Fruit fly (Drosophila melanogaster) whole organism, embryonic: ENCODE measurements around the gene CG42553.

ENCODE experiments used
- CG10543 ChIP-seq: fragments of 200-800 bp; sonication (Bioruptor generic); optimal IDR thresholded peaks from 3 replicates; lab custom pipeline; 2017; ENCODE audit warnings: missing biosample characterization, mild to moderate bottlenecking, missing genetic modification characterization, moderate library complexity
- CG10979 ChIP-seq: fragments of 200-800 bp; sonication (Bioruptor generic); optimal IDR thresholded peaks from 2 replicates; lab custom pipeline; 2018; ENCODE audit warnings: missing biosample characterization, mild to moderate bottlenecking, missing genetic modification characterization, moderate library complexity
- CG11695 ChIP-seq: fragments of 200-800 bp; sonication (Bioruptor generic); IDR thresholded peaks from 3 replicates; pipeline ENCODE4 v1.3.6; 2022; ENCODE audit warnings: missing biosample characterization, missing genetic modification characterization
- CG13296 ChIP-seq: fragments of 200-800 bp; sonication (Bioruptor generic); optimal IDR thresholded peaks from 3 replicates; lab custom pipeline; 2018; ENCODE audit warnings: missing biosample characterization, mild to moderate bottlenecking, missing genetic modification characterization
- CG13424 ChIP-seq: fragments of 200-800 bp; sonication (Bioruptor generic); optimal IDR thresholded peaks from 2 replicates; lab custom pipeline; 2019; ENCODE audit warnings: missing biosample characterization, mild to moderate bottlenecking, missing genetic modification characterization, moderate library complexity
- CG14710 ChIP-seq: fragments of 200-800 bp; sonication (Bioruptor generic); optimal IDR thresholded peaks from 3 replicates; lab custom pipeline; 2019; ENCODE audit warnings: missing biosample characterization, mild to moderate bottlenecking, missing genetic modification characterization, moderate library complexity
- CG1603 ChIP-seq: fragments of 200-800 bp; sonication (Bioruptor generic); optimal IDR thresholded peaks from 2 replicates; lab custom pipeline; 2019; ENCODE audit warnings: missing biosample characterization, mild to moderate bottlenecking, missing genetic modification characterization, moderate library complexity
- CG1647 ChIP-seq: fragments of 200-800 bp; sonication (Bioruptor generic); optimal IDR thresholded peaks from 3 replicates; lab custom pipeline; 2016; ENCODE audit warnings: missing biosample characterization, missing genetic modification characterization
- CG18764 ChIP-seq: fragments of 200-800 bp; sonication (Bioruptor generic); optimal IDR thresholded peaks from 3 replicates; lab custom pipeline; 2016; ENCODE audit warnings: missing biosample characterization, missing genetic modification characterization
- CG2678 ChIP-seq: fragments of 200-800 bp; sonication (Bioruptor generic); optimal IDR thresholded peaks from 3 replicates; lab custom pipeline; 2019; ENCODE audit warnings: missing biosample characterization, mild to moderate bottlenecking, missing genetic modification characterization, moderate library complexity
- CG2712 ChIP-seq: fragments of 200-800 bp; optimal IDR thresholded peaks from 3 replicates; lab custom pipeline; 2019; ENCODE audit warnings: missing biosample characterization, mild to moderate bottlenecking, missing genetic modification characterization, moderate library complexity
- CG31441 ChIP-seq: fragments of 200-800 bp; sonication (Bioruptor generic); IDR thresholded peaks from 2 replicates; pipeline ENCODE4 v1.3.6; 2022; ENCODE audit warnings: missing biosample characterization, missing genetic modification characterization
- CG33213 ChIP-seq: fragments of 200-800 bp; sonication (Bioruptor generic); optimal IDR thresholded peaks from 3 replicates; lab custom pipeline; 2016; ENCODE audit warnings: missing biosample characterization, missing genetic modification characterization
- CG4328 ChIP-seq: fragments of 200-800 bp; sonication (Bioruptor generic); optimal IDR thresholded peaks from 3 replicates; lab custom pipeline; 2017; ENCODE audit warnings: missing biosample characterization, missing genetic modification reagents, missing genetic modification characterization
- CG6175 ChIP-seq: fragments of 200-800 bp; sonication (Bioruptor generic); IDR thresholded peaks from 3 replicates; pipeline ENCODE4 v1.3.6; 2022; ENCODE audit warnings: missing biosample characterization, missing genetic modification characterization
- CG7839 ChIP-seq: fragments of 200-800 bp; sonication (Bioruptor generic); optimal IDR thresholded peaks from 3 replicates; lab custom pipeline; 2018; ENCODE audit warnings: missing biosample characterization, mild to moderate bottlenecking, missing genetic modification characterization, moderate library complexity
- CG8281 ChIP-seq: fragments of 200-800 bp; sonication (Bioruptor generic); optimal IDR thresholded peaks from 2 replicates; lab custom pipeline; 2018; ENCODE audit warnings: missing biosample characterization, mild to moderate bottlenecking, missing genetic modification characterization, moderate library complexity
- CG8290 ChIP-seq, 3 experiments: fragments of 200-800 bp; sonication (Bioruptor generic); optimal IDR thresholded peaks; 2 replicates each; lab custom pipeline; 2016 to 2019; ENCODE audit warnings: missing biosample characterization in 3 of 3, missing genetic modification characterization in 3 of 3, mild to moderate bottlenecking in 2 of 3, moderate library complexity in 1 of 3
- CG9609 ChIP-seq: fragments of 200-800 bp; sonication (Bioruptor generic); optimal IDR thresholded peaks from 3 replicates; lab custom pipeline; 2016; ENCODE audit warnings: missing biosample characterization, missing genetic modification characterization
- Ets65A ChIP-seq: fragments of 200-800 bp; sonication (Bioruptor generic); peaks from one replicate; lab custom pipeline; 2016; ENCODE audit warnings: missing biosample characterization, missing genetic modification characterization
- H15 ChIP-seq: fragments of 200-800 bp; sonication (Bioruptor generic); IDR thresholded peaks from 3 replicates; pipeline ENCODE4 v1.3.6; 2022; ENCODE audit warnings: missing biosample characterization, missing genetic modification characterization
- Hmx ChIP-seq: fragments of 200-800 bp; sonication (Bioruptor generic); optimal IDR thresholded peaks from 2 replicates; lab custom pipeline; 2016; ENCODE audit warnings: missing biosample characterization, missing genetic modification characterization
- Lhr ChIP-seq: fragments of 200-800 bp; sonication (Bioruptor generic); optimal IDR thresholded peaks from 3 replicates; lab custom pipeline; 2017; ENCODE audit warnings: mild to moderate bottlenecking, missing biosample characterization, missing genetic modification reagents, missing genetic modification characterization
- Max ChIP-seq: fragments of 200-800 bp; sonication (Bioruptor generic); optimal IDR thresholded peaks from 2 replicates; lab custom pipeline; 2016; ENCODE audit warnings: missing biosample characterization, mild to moderate bottlenecking, missing genetic modification characterization
- PHDP ChIP-seq: fragments of 200-800 bp; sonication (Bioruptor generic); optimal IDR thresholded peaks from 3 replicates; lab custom pipeline; 2018; ENCODE audit warnings: missing biosample characterization, mild to moderate bottlenecking, missing genetic modification characterization, moderate library complexity
- Sox102F ChIP-seq: fragments of 200-800 bp; sonication (Bioruptor generic); optimal IDR thresholded peaks from 2 replicates; lab custom pipeline; 2018; ENCODE audit warnings: missing biosample characterization, mild to moderate bottlenecking, missing genetic modification characterization, moderate library complexity
- bsh ChIP-seq, 2 experiments: fragments of 200-800 bp; sonication (Bioruptor generic); optimal IDR thresholded peaks; 2 replicates each; lab custom pipeline; 2017 to 2018; ENCODE audit warnings: mild to moderate bottlenecking in 2 of 2, missing biosample characterization in 2 of 2, missing genetic modification characterization in 2 of 2, moderate library complexity in 1 of 2
- cad ChIP-seq: fragments of >200 bp; optimal IDR thresholded peaks from 2 replicates; lab custom pipeline; 2017; ENCODE audit warnings: missing biosample characterization, missing genetic modification characterization
- dati ChIP-seq: fragments of 200-800 bp; sonication (Bioruptor generic); IDR thresholded peaks from 2 replicates; pipeline ENCODE4 v1.3.6; 2022; ENCODE audit warnings: missing biosample characterization, missing genetic modification characterization
- dmrt99B ChIP-seq: fragments of 200-800 bp; sonication (Bioruptor generic); optimal IDR thresholded peaks from 2 replicates; lab custom pipeline; 2018; ENCODE audit warnings: missing biosample characterization, mild to moderate bottlenecking, missing genetic modification characterization, moderate library complexity
- dpn ChIP-seq, 2 experiments: fragments of 200-800 bp; sonication (Bioruptor generic); optimal IDR thresholded peaks; 3 replicates each; lab custom pipeline; 2016; ENCODE audit warnings: missing biosample characterization in 2 of 2, missing genetic modification characterization in 2 of 2
- gem ChIP-seq: fragments of 200-800 bp; sonication (Bioruptor generic); optimal IDR thresholded peaks from 2 replicates; lab custom pipeline; 2019; ENCODE audit warnings: missing biosample characterization, mild to moderate bottlenecking, missing genetic modification characterization, moderate library complexity
- kay ChIP-seq: fragments of 200-800 bp; sonication (Bioruptor generic); optimal IDR thresholded peaks from 2 replicates; lab custom pipeline; 2016; ENCODE audit warnings: missing biosample characterization, missing genetic modification characterization
- lbe ChIP-seq: fragments of 200-800 bp; sonication (Bioruptor generic); optimal IDR thresholded peaks from 2 replicates; lab custom pipeline; 2016; ENCODE audit warnings: missing biosample characterization, mild to moderate bottlenecking, missing genetic modification characterization
- lov ChIP-seq, 2 experiments: fragments of 200-800 bp in 1 of 2; fragments of >200 bp in 1 of 2; sonication (Bioruptor generic) in 1 of 2; IDR thresholded peaks in 1 of 2; optimal IDR thresholded peaks in 1 of 2; 2 replicates in 1 of 2; 3 replicates in 1 of 2; pipeline versions ENCODE4 v1.3.6 to Lab custom; 2017 to 2022; ENCODE audit warnings: missing biosample characterization in 1 of 2, missing genetic modification characterization in 1 of 2
- p53 ChIP-seq: fragments of 200-800 bp; sonication (Bioruptor generic); optimal IDR thresholded peaks from 2 replicates; lab custom pipeline; 2016; ENCODE audit warnings: missing biosample characterization, missing genetic modification characterization
- pfk ChIP-seq: fragments of 200-800 bp; sonication (Bioruptor generic); optimal IDR thresholded peaks from 2 replicates; lab custom pipeline; 2018; ENCODE audit warnings: missing biosample characterization, mild to moderate bottlenecking, missing genetic modification characterization, moderate library complexity
- pzg ChIP-seq: fragments of 200-800 bp; sonication (Bioruptor generic); optimal IDR thresholded peaks from 3 replicates; lab custom pipeline; 2018; ENCODE audit warnings: missing biosample characterization, mild to moderate bottlenecking, missing genetic modification characterization, moderate library complexity
- scrt ChIP-seq: fragments of 200-800 bp; sonication (Bioruptor generic); optimal IDR thresholded peaks from 2 replicates; lab custom pipeline; 2018; ENCODE audit warnings: missing biosample characterization, mild to moderate bottlenecking, missing genetic modification characterization, moderate library complexity
- sens-2 ChIP-seq: fragments of 200-800 bp; sonication (Bioruptor generic); IDR thresholded peaks from 2 replicates; pipeline ENCODE4 v1.3.6; 2022; ENCODE audit warnings: missing biosample characterization, missing genetic modification characterization
- slp2 ChIP-seq: fragments of 200-800 bp; sonication (Bioruptor generic); optimal IDR thresholded peaks from 2 replicates; lab custom pipeline; 2016; ENCODE audit warnings: missing biosample characterization, missing genetic modification characterization
- toy ChIP-seq: fragments of 200-800 bp; sonication (Bioruptor generic); IDR thresholded peaks from 2 replicates; pipeline ENCODE4 v1.3.6; 2022; ENCODE audit warnings: missing biosample characterization, missing genetic modification characterization
- twi ChIP-seq: fragments of 200-800 bp; optimal IDR thresholded peaks from 2 replicates; lab custom pipeline; 2019; ENCODE audit warnings: missing biosample characterization, mild to moderate bottlenecking, missing genetic modification characterization, moderate library complexity
- usp ChIP-seq: fragments of >200 bp; optimal IDR thresholded peaks from 2 replicates; lab custom pipeline; 2017; ENCODE audit warnings: missing biosample characterization, missing genetic modification characterization
- zen2 ChIP-seq: fragments of 200-800 bp; sonication (Bioruptor generic); IDR thresholded peaks from 3 replicates; pipeline ENCODE4 v1.3.6; 2022; ENCODE audit warnings: missing biosample characterization, missing genetic modification characterization; ENCODE audit not compliant: partially characterized antibody

Gene CG42553

dm6 chr3L:784111-784960 lies 49.6 kb upstream of the CG42553 start (continued):
- TF ChIP-seq Hmx (GFP tag; lab: Kevin White, UChicago), result no peak
- TF ChIP-seq pzg, result no peak
- no peak for TF ChIP-seq p53
- peak; percentile 93 for TF ChIP-seq Ets65A
- no peak for TF ChIP-seq CG13296 (GFP tag; lab: Kevin White, UChicago)
- peak; percentile 43; the same call in 1 of the 2 replicates for TF ChIP-seq sens-2 (GFP tag; lab: Robert Waterston, UW)
- TF ChIP-seq CG9609, result peak; percentile 73
- no peak for TF ChIP-seq cad
- TF ChIP-seq Lhr (GFP tag; lab: Kevin White, UChicago), result peak; percentile 24
- TF ChIP-seq kay (GFP tag; lab: Kevin White, UChicago), result peak; percentile 30
- TF ChIP-seq CG33213, result peak; percentile 27

DNA sequence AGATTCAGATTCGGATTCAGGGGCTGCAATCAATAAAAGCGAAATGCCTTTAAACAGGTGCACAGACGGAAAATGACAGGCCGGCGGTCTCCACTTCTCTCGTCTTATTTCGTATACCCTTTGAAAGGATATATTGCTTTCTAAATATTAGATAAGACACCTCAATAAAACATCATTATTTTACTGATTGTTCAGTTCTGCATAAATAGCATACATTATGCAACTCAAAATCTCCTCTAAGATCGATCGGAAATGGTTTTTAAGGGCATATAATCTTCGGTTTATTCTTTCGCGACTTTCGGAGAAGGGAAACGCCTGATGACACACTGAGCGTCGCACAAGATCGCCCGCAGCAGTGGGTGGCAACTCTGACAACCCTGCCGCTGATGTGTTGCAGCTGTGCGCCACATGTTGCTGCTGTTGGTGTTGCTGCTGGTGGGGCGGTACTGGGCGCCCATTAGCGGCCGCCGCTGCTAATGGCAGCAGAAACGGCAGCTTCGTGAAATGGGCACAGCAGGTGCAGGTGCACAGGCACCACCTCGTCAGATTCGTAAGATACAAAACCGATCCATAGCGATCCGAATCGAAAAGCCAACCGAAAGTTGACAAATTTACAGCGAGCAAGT lies 48.1 kb upstream of the CG42553 start:
- TF ChIP-seq CG11695 (GFP tag; lab: Robert Waterston, UW), result no peak
- no peak for TF ChIP-seq CG33213
- TF ChIP-seq dmrt99B, result peak; percentile 46
- TF ChIP-seq dpn (GFP tag; optimal IDR thresholded peaks at IDR 0.05; lab: Kevin White, UChicago), result no peak
- TF ChIP-seq CG18764 (GFP tag; lab: Kevin White, UChicago), result no peak
- TF ChIP-seq toy (GFP tag; lab: Robert Waterston, UW), result no peak
- no peak for TF ChIP-seq CG6175
- peak; percentile 8 for TF ChIP-seq CG2712 (tag; lab: Kevin White, UChicago)
- TF ChIP-seq Sox102F (GFP tag; lab: Kevin White, UChicago), result peak; percentile 45
- no peak for TF ChIP-seq lbe
- TF ChIP-seq CG8290 (GFP tag; optimal IDR thresholded peaks at IDR 0.05; lab: Kevin White, UChicago), result no peak
- peak in 1 of 2 experiments; percentile 12 for TF ChIP-seq CG8290 (tag; optimal IDR thresholded peaks at IDR 0.05; lab: Kevin White, UChicago)
- peak; percentile 56 for TF ChIP-seq CG1603 (tag; lab: Kevin White, UChicago)
- no peak for TF ChIP-seq dati
- TF ChIP-seq usp (GFP tag; lab: Kevin White, UChicago), result no peak
- TF ChIP-seq pfk, result no peak
- no peak for TF ChIP-seq CG14710 (tag; lab: Kevin White, UChicago)
- TF ChIP-seq CG2678 (tag; lab: Kevin White, UChicago), result peak; percentile 20
- no peak for TF ChIP-seq zen2 (GFP tag; lab: Robert Waterston, UW)
- no peak for TF ChIP-seq scrt (GFP tag; lab: Kevin White, UChicago)
- no peak for TF ChIP-seq CG4328 (GFP tag; lab: Kevin White, UChicago)
- peak; percentile 54 for TF ChIP-seq gem (tag; lab: Kevin White, UChicago)
- TF ChIP-seq Max, result no peak
- no peak for TF ChIP-seq slp2 (GFP tag; lab: Kevin White, UChicago)
- peak; percentile 98 for TF ChIP-seq twi (tag; lab: Kevin White, UChicago)
- no peak for TF ChIP-seq CG8281
- peak in 1 of 2 experiments; percentile 37 for TF ChIP-seq bsh (GFP tag; optimal IDR thresholded peaks at IDR 0.05; lab: Kevin White, UChicago)
- TF ChIP-seq CG7839, result peak; percentile 41
- TF ChIP-seq Ets65A, result peak; percentile 19
- peak; percentile 11 for TF ChIP-seq CG13424 (tag; lab: Kevin White, UChicago)
- TF ChIP-seq CG10543 (GFP tag; lab: Kevin White, UChicago), result no peak
- TF ChIP-seq lov (optimal IDR thresholded peaks at IDR 0.05; lab: Kevin White, UChicago), result no peak
- TF ChIP-seq lov (GFP tag; IDR thresholded peaks at IDR 0.05; lab: Robert Waterston, UW), result 0 out of 3 replicates have a peak, but pooled peaks have one; percentile 50
- TF ChIP-seq PHDP, result peak; percentile 3
- TF ChIP-seq CG10979 (tag; lab: Kevin White, UChicago), result peak; percentile 41
- 0 out of 3 replicates have a peak, but pooled peaks have one; percentile 24 for TF ChIP-seq H15 (GFP tag; lab: Robert Waterston, UW)
- TF ChIP-seq CG31441, result 0 out of 2 replicates have a peak, but pooled peaks have one; percentile 23
- no peak for TF ChIP-seq CG1647 (GFP tag; lab: Kevin White, UChicago)
